Worm (Caenorhabditis elegans) whole organism, L4 larva: ENCODE results near the gene tat-4.

Experiments
- F10B5.3 ChIP-seq: sonication (generic microtip); optimal IDR thresholded peaks from 2 replicates; lab custom pipeline; 2016; ENCODE audit warnings: mild to moderate bottlenecking, missing genetic modification characterization, missing compliant biosample characterization
- F37D6.2 ChIP-seq: sonication (generic microtip); optimal IDR thresholded peaks from 2 replicates; lab custom pipeline; 2016; ENCODE audit warnings: mild to moderate bottlenecking, missing genetic modification characterization, missing compliant biosample characterization
- aly-2 ChIP-seq: sonication (generic microtip); optimal IDR thresholded peaks from 2 replicates; lab custom pipeline; 2018; ENCODE audit warnings: missing biosample characterization, missing genetic modification characterization
- attf-4 ChIP-seq: sonication (generic microtip); optimal IDR thresholded peaks from 3 replicates; lab custom pipeline; 2017; ENCODE audit warnings: missing biosample characterization, missing genetic modification characterization
- ceh-44 ChIP-seq: fragments of 200-800 bp; sonication (Bioruptor generic); IDR thresholded peaks from 2 replicates; pipeline ENCODE4 v1.3.6; 2022; ENCODE audit warnings: missing genetic modification reagents, missing genetic modification characterization, missing compliant biosample characterization
- egl-43 ChIP-seq: fragments of 200-800 bp; sonication (Bioruptor generic); IDR thresholded peaks from 2 replicates; pipeline ENCODE4 v1.3.6; 2022; ENCODE audit warnings: missing genetic modification reagents, missing genetic modification characterization, missing compliant biosample characterization
- lim-7 ChIP-seq: fragments of 200-800 bp; sonication (Bioruptor generic); IDR thresholded peaks from 2 replicates; pipeline ENCODE4 v1.3.6; 2022; ENCODE audit warnings: missing genetic modification characterization, missing compliant biosample characterization
- madf-5 ChIP-seq, 2 experiments: fragments of 200-800 bp; sonication (Bioruptor generic); IDR thresholded peaks; 2 replicates each; pipeline ENCODE4 v1.3.6; 2022; ENCODE audit warnings: missing compliant biosample characterization in 2 of 2, missing genetic modification characterization in 2 of 2
- mdl-1 ChIP-seq, 2 experiments: fragments of 150-350 bp in 1 of 2; sonication (generic microtip) in 1 of 2; optimal IDR thresholded peaks; 2 replicates each; lab custom pipeline; 2014 to 2017; ENCODE audit warnings: missing biosample characterization in 2 of 2, missing genetic modification characterization in 2 of 2
- mdt-29 ChIP-seq: fragments of 200-800 bp; sonication (Bioruptor generic); IDR thresholded peaks from 2 replicates; pipeline ENCODE4 v1.3.6; 2022; ENCODE audit warnings: missing genetic modification reagents, missing genetic modification characterization, missing compliant biosample characterization
- mes-2 ChIP-seq: sonication (generic microtip); optimal IDR thresholded peaks from 2 replicates; lab custom pipeline; 2016; ENCODE audit warnings: missing genotype, mild to moderate bottlenecking, missing genetic modification characterization, missing compliant biosample characterization; ENCODE audit not compliant: poor library complexity, severe bottlenecking
- mxl-3 ChIP-seq: fragments of 200-800 bp; sonication (Bioruptor generic); optimal IDR thresholded peaks from 2 replicates; lab custom pipeline; 2018; ENCODE audit warnings: mild to moderate bottlenecking, missing genetic modification characterization, missing compliant biosample characterization
- nhr-48 ChIP-seq: sonication (generic microtip); optimal IDR thresholded peaks from 2 replicates; lab custom pipeline; 2016; ENCODE audit warnings: mild to moderate bottlenecking, missing genetic modification characterization, missing compliant biosample characterization
- pha-4 ChIP-seq, 2 experiments: fragments of 150-350 bp in 1 of 2; fragments of 200-800 bp in 1 of 2; sonication (Bioruptor generic) in 1 of 2; IDR thresholded peaks in 1 of 2; optimal IDR thresholded peaks in 1 of 2; 2 replicates each; pipeline versions ENCODE4 v1.3.6 to Lab custom; 2014 to 2022; ENCODE audit warnings: missing genetic modification characterization in 2 of 2, missing genetic modification reagents in 2 of 2, missing biosample characterization in 1 of 2, missing compliant biosample characterization in 1 of 2
- php-3 ChIP-seq: fragments of 200-800 bp; sonication (Bioruptor generic); IDR thresholded peaks from 2 replicates; pipeline ENCODE4 v1.3.6; 2022; ENCODE audit warnings: missing genetic modification reagents, missing genetic modification characterization, missing compliant biosample characterization
- set-16 ChIP-seq: fragments of 200-800 bp; sonication (Bioruptor generic); IDR thresholded peaks from 2 replicates; pipeline ENCODE4 v1.3.6; 2022; ENCODE audit warnings: missing genetic modification reagents, missing genetic modification characterization, missing compliant biosample characterization
- spr-3 ChIP-seq: fragments of 200-800 bp; sonication (Bioruptor generic); optimal IDR thresholded peaks from 2 replicates; lab custom pipeline; 2018; ENCODE audit warnings: mild to moderate bottlenecking, missing genetic modification characterization, missing compliant biosample characterization
- unc-39 ChIP-seq: sonication (generic microtip); optimal IDR thresholded peaks from 2 replicates; lab custom pipeline; 2017; ENCODE audit warnings: missing biosample characterization, missing genetic modification characterization
- zfp-3 ChIP-seq: fragments of 200-800 bp; sonication (Bioruptor generic); conservative IDR thresholded peaks from 2 replicates; pipeline ENCODE4 v1.3.6; 2022; ENCODE audit warnings: missing genetic modification reagents, missing genetic modification characterization, missing compliant biosample characterization
- ztf-7 ChIP-seq: fragments of 150-350 bp; optimal IDR thresholded peaks from 2 replicates; lab custom pipeline; 2014; ENCODE audit warnings: missing biosample characterization, missing genetic modification characterization

The tat-4 gene

DNA sequence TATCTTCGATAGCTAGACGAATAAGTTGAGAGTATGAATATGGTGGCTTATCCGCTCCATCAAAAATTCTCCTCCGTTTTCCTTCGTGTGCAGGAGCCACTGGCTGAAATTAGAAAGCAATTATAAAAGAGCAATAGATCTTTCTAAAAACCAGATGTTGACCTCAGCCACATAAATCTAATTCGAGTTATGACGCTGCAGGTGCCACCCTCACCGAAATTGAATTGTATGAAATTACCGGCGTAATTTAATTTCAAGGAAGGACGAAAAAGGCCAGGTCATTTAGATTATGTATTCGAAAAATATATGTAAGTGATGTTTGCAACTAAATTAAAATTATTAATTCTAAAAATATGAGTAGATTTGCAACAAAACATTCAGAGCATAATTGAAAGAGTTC, 53.3 kb downstream of the tat-4 start:
- TF ChIP-seq aly-2 (tag; lab: Kevin White, UChicago), result no peak
- TF ChIP-seq attf-4 (tag; lab: Kevin White, UChicago), result no peak
- no peak for TF ChIP-seq mxl-3 (GFP tag; lab: Kevin White, UChicago)
- no peak for TF ChIP-seq egl-43 (GFP tag; lab: Robert Waterston, UW)
- no peak for TF ChIP-seq madf-5 (GFP tag; IDR thresholded peaks at IDR 0.05; lab: Robert Waterston, UW)
- TF ChIP-seq mdl-1 (tag; optimal IDR thresholded peaks at IDR 0.05; lab: Kevin White, UChicago), result no peak
- TF ChIP-seq zfp-3 (GFP tag; lab: Robert Waterston, UW), result no peak
- no peak for TF ChIP-seq pha-4 (GFP tag; IDR thresholded peaks at IDR 0.05; lab: Robert Waterston, UW)
- TF ChIP-seq pha-4 (tag; optimal IDR thresholded peaks at IDR 0.05; lab: Kevin White, UChicago), result no peak
- no peak for TF ChIP-seq mdt-29 (GFP tag; lab: Robert Waterston, UW)
- no peak for TF ChIP-seq mes-2 (tag; lab: Kevin White, UChicago)
- TF ChIP-seq ztf-7, result no peak
- TF ChIP-seq php-3, result no peak
- no peak for TF ChIP-seq unc-39 (tag; lab: Kevin White, UChicago)
- no peak for TF ChIP-seq ceh-44 (GFP tag; lab: Robert Waterston, UW)
- TF ChIP-seq set-16 (GFP tag; lab: Robert Waterston, UW), result no peak
- TF ChIP-seq nhr-48 (tag; lab: Kevin White, UChicago), result no peak
- no peak for TF ChIP-seq F37D6.2 (tag; lab: Kevin White, UChicago)
- no peak for TF ChIP-seq F10B5.3 (tag; lab: Kevin White, UChicago)
- no peak for TF ChIP-seq lim-7
- no peak for TF ChIP-seq spr-3 (GFP tag; lab: Kevin White, UChicago)
